Worm (Caenorhabditis elegans) whole organism, young adult: ENCODE data around the gene fmo-4.

Experiments
- B0261.1 ChIP-seq: sonication (generic microtip); optimal IDR thresholded peaks from 2 replicates; lab custom pipeline; 2016; ENCODE audit warnings: mild to moderate bottlenecking, missing genetic modification characterization, moderate library complexity, missing compliant biosample characterization
- B0336.3 ChIP-seq: fragments of 200-800 bp; sonication (Bioruptor generic); IDR thresholded peaks from 2 replicates; pipeline ENCODE4 v1.3.6; 2022; ENCODE audit warnings: missing genetic modification characterization, missing compliant biosample characterization
- C06A6.2 ChIP-seq: fragments of 200-800 bp; sonication (Bioruptor generic); conservative IDR thresholded peaks from 2 replicates; pipeline ENCODE4 v1.3.6; 2022; ENCODE audit warnings: missing genetic modification characterization, missing compliant biosample characterization
- F10E7.11 ChIP-seq: sonication (generic microtip); optimal IDR thresholded peaks from 2 replicates; lab custom pipeline; 2017; ENCODE audit warnings: mild to moderate bottlenecking, missing genetic modification characterization, moderate library complexity, missing compliant biosample characterization
- F39B2.1 ChIP-seq: fragments of 200-800 bp; sonication (Bioruptor generic); IDR thresholded peaks from 2 replicates; pipeline ENCODE4 v1.3.6; 2022; ENCODE audit warnings: missing genetic modification reagents, missing genetic modification characterization, missing compliant biosample characterization
- F55B11.4 ChIP-seq: sonication (generic microtip); optimal IDR thresholded peaks from 2 replicates; lab custom pipeline; 2016; ENCODE audit warnings: missing compliant biosample characterization, missing genetic modification characterization, borderline replicate concordance; ENCODE audit not compliant: insufficient read depth
- K12H6.12 ChIP-seq: fragments of 200-800 bp; sonication (Bioruptor generic); optimal IDR thresholded peaks from 2 replicates; lab custom pipeline; 2018; ENCODE audit warnings: mild to moderate bottlenecking, missing genetic modification characterization, missing compliant biosample characterization
- T07F8.4 ChIP-seq: sonication (generic microtip); optimal IDR thresholded peaks from 2 replicates; lab custom pipeline; 2016; ENCODE audit warnings: mild to moderate bottlenecking, missing genetic modification characterization, moderate library complexity, missing compliant biosample characterization
- Y53F4B.3 ChIP-seq: fragments of 200-800 bp; sonication (Bioruptor generic); IDR thresholded peaks from 2 replicates; pipeline ENCODE4 v1.3.6; 2022; ENCODE audit warnings: missing genetic modification reagents, missing genetic modification characterization, missing compliant biosample characterization
- Y67H2A.10 ChIP-seq: fragments of 200-800 bp; sonication (Bioruptor generic); conservative IDR thresholded peaks from 2 replicates; pipeline ENCODE4 v1.3.6; 2022; ENCODE audit warnings: missing genetic modification reagents, missing genetic modification characterization, missing compliant biosample characterization
- Y79H2A.3 ChIP-seq: fragments of 200-800 bp; sonication (Bioruptor generic); conservative IDR thresholded peaks from 2 replicates; pipeline ENCODE4 v1.3.6; 2022; ENCODE audit warnings: missing genetic modification reagents, missing genetic modification characterization, missing compliant biosample characterization
- aptf-2 ChIP-seq: fragments of 200-800 bp; sonication (Bioruptor generic); conservative IDR thresholded peaks from 2 replicates; pipeline ENCODE4 v1.3.6; 2022; ENCODE audit warnings: missing genetic modification reagents, missing genetic modification characterization, missing compliant biosample characterization
- attf-3 ChIP-seq: fragments of 200-800 bp; sonication (Bioruptor generic); conservative IDR thresholded peaks from 2 replicates; pipeline ENCODE4 v1.3.6; 2022; ENCODE audit warnings: missing genetic modification reagents, missing genetic modification characterization, missing compliant biosample characterization
- attf-5 ChIP-seq: fragments of 200-800 bp; sonication (Bioruptor generic); optimal IDR thresholded peaks from 2 replicates; lab custom pipeline; 2018; ENCODE audit warnings: mild to moderate bottlenecking, missing genetic modification characterization, missing compliant biosample characterization
- attf-6 ChIP-seq: fragments of 200-800 bp; sonication (Bioruptor generic); IDR thresholded peaks from 2 replicates; pipeline ENCODE4 v1.3.6; 2022; ENCODE audit warnings: missing genetic modification reagents, missing genetic modification characterization, missing compliant biosample characterization
- bed-1 ChIP-seq: fragments of 200-800 bp; sonication (Bioruptor generic); IDR thresholded peaks from 2 replicates; pipeline ENCODE4 v1.3.6; 2022; ENCODE audit warnings: missing genetic modification reagents, missing genetic modification characterization, missing compliant biosample characterization
- ccch-3 ChIP-seq: fragments of 200-800 bp; sonication (Bioruptor generic); optimal IDR thresholded peaks from 2 replicates; lab custom pipeline; 2018; ENCODE audit warnings: mild to moderate bottlenecking, missing genetic modification characterization, missing compliant biosample characterization
- cebp-1 ChIP-seq, 2 experiments: fragments of 200-800 bp in 1 of 2; sonication (Bioruptor generic) in 1 of 2; sonication (generic microtip) in 1 of 2; IDR thresholded peaks in 1 of 2; optimal IDR thresholded peaks in 1 of 2; 2 replicates each; pipeline versions ENCODE4 v1.3.6 to Lab custom; 2017 to 2022; ENCODE audit warnings: missing compliant biosample characterization in 2 of 2, missing genetic modification characterization in 2 of 2, mild to moderate bottlenecking in 1 of 2, missing genetic modification reagents in 1 of 2, moderate library complexity in 1 of 2
- ceh-91 ChIP-seq: fragments of 200-800 bp; sonication (Bioruptor generic); IDR thresholded peaks from 2 replicates; pipeline ENCODE4 v1.3.6; 2022; ENCODE audit warnings: missing genetic modification reagents, missing genetic modification characterization, missing compliant biosample characterization
- dpl-1 ChIP-seq: fragments of 150-350 bp; optimal IDR thresholded peaks from 2 replicates; lab custom pipeline; 2014; ENCODE audit warnings: missing biosample characterization, missing genetic modification reagents, missing genetic modification characterization
- egl-18 ChIP-seq: fragments of 200-800 bp; sonication (Bioruptor generic); IDR thresholded peaks from 2 replicates; pipeline ENCODE4 v1.3.6; 2022; ENCODE audit warnings: missing genetic modification reagents, missing genetic modification characterization, missing compliant biosample characterization
- ets-4 ChIP-seq: fragments of 200-800 bp; sonication (Bioruptor generic); optimal IDR thresholded peaks from 2 replicates; lab custom pipeline; 2018; ENCODE audit warnings: mild to moderate bottlenecking, missing genetic modification characterization, missing compliant biosample characterization
- gei-17 ChIP-seq: fragments of 200-800 bp; sonication (Bioruptor generic); optimal IDR thresholded peaks from 2 replicates; lab custom pipeline; 2018; ENCODE audit warnings: mild to moderate bottlenecking, missing genetic modification characterization, missing compliant biosample characterization
- hlh-26 ChIP-seq: fragments of 200-800 bp; sonication (Bioruptor generic); conservative IDR thresholded peaks from 2 replicates; pipeline ENCODE4 v1.3.6; 2022; ENCODE audit warnings: missing genetic modification reagents, missing genetic modification characterization, missing compliant biosample characterization
- hrde-1 ChIP-seq: sonication (generic microtip); optimal IDR thresholded peaks from 2 replicates; lab custom pipeline; 2016; ENCODE audit warnings: missing genetic modification characterization, mild to moderate bottlenecking, missing compliant biosample characterization, moderate library complexity, missing genotype, missing genetic modification reagents, borderline replicate concordance
- hsf-1 ChIP-seq: fragments of 200-800 bp; sonication (Bioruptor generic); IDR thresholded peaks from 2 replicates; pipeline ENCODE4 v1.3.6; 2022; ENCODE audit warnings: missing genetic modification reagents, missing genetic modification characterization, missing compliant biosample characterization
- lag-1 ChIP-seq: fragments of 200-800 bp; sonication (Bioruptor generic); IDR thresholded peaks from 2 replicates; pipeline ENCODE4 v1.3.6; 2022; ENCODE audit warnings: missing genetic modification reagents, missing genetic modification characterization, missing compliant biosample characterization
- lin-35 ChIP-seq, 3 experiments: fragments of 150-350 bp in 2 of 3; sonication (generic microtip) in 1 of 3; optimal IDR thresholded peaks; 2 replicates each; lab custom pipeline; 2014 to 2018; ENCODE audit warnings: missing biosample characterization in 3 of 3, missing genetic modification characterization in 3 of 3, missing genetic modification reagents in 3 of 3
- lsl-1 ChIP-seq: fragments of 200-800 bp; sonication (Bioruptor generic); optimal IDR thresholded peaks from 2 replicates; lab custom pipeline; 2018; ENCODE audit warnings: mild to moderate bottlenecking, missing genetic modification characterization, moderate library complexity, missing compliant biosample characterization
- madf-6 ChIP-seq: fragments of 200-800 bp; sonication (Bioruptor generic); IDR thresholded peaks from 2 replicates; pipeline ENCODE4 v1.3.6; 2022; ENCODE audit warnings: missing genetic modification reagents, missing genetic modification characterization, missing compliant biosample characterization
- mcd-1 ChIP-seq: fragments of 200-800 bp; sonication (Bioruptor generic); IDR thresholded peaks from 2 replicates; pipeline ENCODE4 v1.3.6; 2022; ENCODE audit warnings: missing genetic modification reagents, missing genetic modification characterization, missing compliant biosample characterization
- mel-28 ChIP-seq: sonication (generic microtip); optimal IDR thresholded peaks from 2 replicates; lab custom pipeline; 2016; ENCODE audit warnings: borderline replicate concordance, mild to moderate bottlenecking, missing genetic modification characterization, missing compliant biosample characterization
- nfya-1 ChIP-seq: sonication (generic microtip); optimal IDR thresholded peaks from 2 replicates; lab custom pipeline; 2017; ENCODE audit warnings: antibody characterized with exemption, missing compliant biosample characterization, missing genetic modification characterization, borderline replicate concordance; ENCODE audit not compliant: insufficient read depth
- nhr-80 ChIP-seq: sonication (generic microtip); optimal IDR thresholded peaks from 2 replicates; lab custom pipeline; 2016; ENCODE audit warnings: missing genetic modification characterization, missing compliant biosample characterization
- pha-4 ChIP-seq: fragments of 150-350 bp; sonication (generic microtip); optimal IDR thresholded peaks from 2 replicates; lab custom pipeline; 2014; ENCODE audit warnings: missing biosample characterization, missing genetic modification reagents, missing genetic modification characterization
- rec-8 ChIP-seq, 2 experiments: sonication (generic microtip); optimal IDR thresholded peaks; 2 replicates each; lab custom pipeline; 2016; ENCODE audit warnings: mild to moderate bottlenecking in 2 of 2, missing genetic modification characterization in 2 of 2, missing genetic modification reagents in 2 of 2, missing genotype in 2 of 2, missing biosample characterization in 1 of 2, missing compliant biosample characterization in 1 of 2, moderate library complexity in 1 of 2
- sea-2 ChIP-seq: fragments of 200-800 bp; sonication (Bioruptor generic); IDR thresholded peaks from 2 replicates; pipeline ENCODE4 v1.3.6; 2022; ENCODE audit warnings: missing genetic modification characterization, missing compliant biosample characterization
- unc-130 ChIP-seq: sonication (generic microtip); optimal IDR thresholded peaks from 2 replicates; lab custom pipeline; 2016; ENCODE audit warnings: missing genetic modification reagents, missing genetic modification characterization, missing compliant biosample characterization
- zfh-2 ChIP-seq: fragments of 200-800 bp; sonication (Bioruptor generic); conservative IDR thresholded peaks from 2 replicates; pipeline ENCODE4 v1.3.6; 2022; ENCODE audit warnings: missing genetic modification reagents, missing genetic modification characterization, missing compliant biosample characterization
- ztf-25 ChIP-seq: fragments of 200-800 bp; sonication (Bioruptor generic); IDR thresholded peaks from 2 replicates; pipeline ENCODE4 v1.3.6; 2022; ENCODE audit warnings: missing genetic modification reagents, missing genetic modification characterization, missing compliant biosample characterization
- ztf-28 ChIP-seq: fragments of 200-800 bp; sonication (Bioruptor generic); IDR thresholded peaks from 2 replicates; pipeline ENCODE4 v1.3.6; 2022; ENCODE audit warnings: missing genetic modification reagents, missing genetic modification characterization, missing compliant biosample characterization

Gene fmo-4

DNA sequence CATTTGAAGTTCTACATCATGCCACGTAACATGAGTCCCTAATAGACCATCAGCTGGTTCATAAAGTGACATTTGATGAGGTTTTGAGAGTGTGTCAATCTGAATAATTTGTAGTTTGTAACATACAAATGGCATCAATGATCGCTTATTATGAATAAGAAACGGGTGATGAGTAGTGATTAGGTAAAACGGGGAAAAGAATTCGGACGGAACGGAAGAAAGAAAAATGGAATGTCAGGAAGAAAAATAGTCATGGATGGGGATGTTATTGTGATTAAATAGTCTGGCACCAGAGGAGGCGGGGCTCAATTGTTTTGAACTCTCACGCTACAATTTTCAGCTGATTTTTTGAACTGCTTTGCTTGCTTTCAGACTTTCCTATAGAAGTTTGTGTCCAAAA, 27.6 kb upstream of the fmo-4 start, which contains the start of gene H37A05.2:
H37A05.2 (minus strand) TSS at position 101 of the 400 bp plus-strand sequence.
- TF ChIP-seq C06A6.2 = no peak
- no peak for TF ChIP-seq aptf-2
- no peak for TF ChIP-seq pha-4
- TF ChIP-seq unc-130 (GFP tag; lab: Kevin White, UChicago) = no peak
- no peak for TF ChIP-seq nfya-1 (tag; lab: Kevin White, UChicago)
- TF ChIP-seq zfh-2 = no peak
- no peak for TF ChIP-seq ccch-3 (GFP tag; lab: Kevin White, UChicago)
- TF ChIP-seq K12H6.12 (tag; lab: Kevin White, UChicago) = no peak
- no peak for TF ChIP-seq attf-5 (GFP tag; lab: Kevin White, UChicago)
- TF ChIP-seq Y67H2A.10 (GFP tag; lab: Robert Waterston, UW) = no peak
- no peak for TF ChIP-seq F10E7.11 (tag; lab: Kevin White, UChicago)
- TF ChIP-seq F39B2.1 (GFP tag; lab: Robert Waterston, UW) = no peak
- no peak for TF ChIP-seq dpl-1 (GFP tag; lab: Kevin White, UChicago)
- no peak for TF ChIP-seq ztf-25 (GFP tag; lab: Robert Waterston, UW)
- no peak for TF ChIP-seq lsl-1 (GFP tag; lab: Kevin White, UChicago)

DNA sequence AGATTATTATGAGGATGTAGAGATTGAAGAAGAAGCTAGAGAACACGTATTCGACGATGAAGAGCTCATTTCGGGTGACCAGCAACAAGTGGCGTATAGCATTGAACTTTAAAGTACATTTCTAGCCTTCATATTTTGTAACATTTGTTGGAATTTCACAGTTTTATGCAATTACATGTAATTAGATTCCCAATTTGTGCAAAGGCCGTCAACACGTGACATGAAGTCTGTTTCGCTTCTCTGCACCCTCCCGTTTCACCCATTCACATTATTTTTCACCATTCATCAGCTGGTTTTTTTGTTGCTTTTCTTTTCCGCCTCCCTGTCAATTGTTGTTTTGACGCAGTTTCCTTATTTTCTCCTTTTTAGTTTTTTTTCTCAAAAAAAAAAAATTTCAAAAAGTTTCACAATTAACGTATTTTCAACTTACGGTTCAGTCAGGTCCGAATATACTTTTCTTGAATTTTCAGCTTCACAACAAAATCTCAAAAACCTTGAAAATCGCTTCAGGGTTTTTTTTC, 20.7 kb upstream of the fmo-4 start, which contains the start of gene sde-2:
sde-2 (plus strand) TSS at position 471 of the 521 bp plus-strand sequence.
- no peak for TF ChIP-seq cebp-1 (GFP tag; IDR thresholded peaks at IDR 0.05; lab: Robert Waterston, UW)
- TF ChIP-seq cebp-1 (tag; optimal IDR thresholded peaks at IDR 0.05; lab: Kevin White, UChicago) = peak; percentile 7
- TF ChIP-seq rec-8 (tag; optimal IDR thresholded peaks at IDR 0.05; lab: Kevin White, UChicago) = no peak

DNA sequence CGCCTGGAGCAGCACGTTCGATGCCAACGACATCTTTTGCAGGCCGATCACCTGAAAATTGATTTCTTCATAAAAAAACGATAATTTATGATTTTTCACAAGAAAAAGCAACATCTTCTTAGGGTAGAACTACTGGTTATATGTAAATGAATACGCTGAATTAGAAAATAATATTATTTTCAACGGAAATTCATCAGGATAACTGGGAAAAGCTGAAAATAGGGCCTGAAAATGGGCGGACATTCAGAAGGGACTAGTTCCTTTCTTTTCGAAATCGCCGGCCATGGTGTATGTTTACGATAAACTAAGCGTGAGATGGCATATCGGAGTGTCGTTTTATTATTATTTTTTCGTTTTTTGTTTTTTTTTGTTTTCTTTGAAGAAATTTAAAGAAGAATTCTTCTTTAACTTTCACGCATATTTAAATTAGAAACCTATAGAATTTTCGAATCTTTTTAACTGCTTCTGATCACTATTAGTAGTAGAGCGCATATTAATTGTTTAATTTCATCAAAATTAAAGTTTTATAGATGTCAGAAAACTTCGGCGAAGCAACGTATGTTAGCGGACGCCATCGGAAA, 19.1 kb upstream of the fmo-4 start, which contains the start of the genes nduv-2 and F53F4.12:
nduv-2 (minus strand) TSS at position 51 of the 581 bp plus-strand sequence.
F53F4.12 (plus strand) TSS at position 531 of the 581 bp plus-strand sequence.
- no peak for TF ChIP-seq attf-5 (GFP tag; lab: Kevin White, UChicago)
- TF ChIP-seq bed-1 (GFP tag; lab: Robert Waterston, UW) = no peak
- no peak for TF ChIP-seq T07F8.4 (tag; lab: Kevin White, UChicago)
- peak; percentile 88 for TF ChIP-seq attf-3 (GFP tag; lab: Robert Waterston, UW)

DNA sequence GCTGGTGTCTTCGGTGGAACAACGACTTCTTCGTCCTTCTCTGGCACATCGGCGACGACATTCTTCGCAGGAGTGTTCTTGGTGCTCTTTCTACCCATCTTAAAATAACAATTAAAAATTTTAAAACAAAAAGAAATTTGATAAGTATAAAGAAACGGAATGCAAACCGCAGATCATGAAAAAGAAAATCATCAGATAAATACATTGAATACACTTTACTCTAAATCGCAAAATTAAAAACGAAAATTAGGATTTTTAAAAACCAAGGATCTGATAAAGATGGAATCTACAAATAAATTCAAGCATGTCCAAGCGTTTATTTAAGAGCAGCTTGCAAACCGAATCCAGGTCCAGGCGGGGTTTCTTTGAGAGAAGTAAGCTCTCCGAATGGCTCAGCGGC, 17.9 kb upstream of the fmo-4 start, which contains the start of gene F53F4.11:
F53F4.11 (minus strand) TSS at position 101 of the 400 bp plus-strand sequence.
- TF ChIP-seq attf-6 = 0 out of 2 replicates have a peak, but pooled peaks have one; percentile 34
- peak; percentile 50 for TF ChIP-seq madf-6 (GFP tag; lab: Robert Waterston, UW)
- no peak for TF ChIP-seq gei-17
- TF ChIP-seq B0336.3 = no peak; the same call in 1 of the 2 replicates
- TF ChIP-seq ztf-28 = no peak
- no peak for TF ChIP-seq rec-8 (tag; optimal IDR thresholded peaks at IDR 0.05; lab: Kevin White, UChicago)
- TF ChIP-seq mcd-1 (GFP tag; lab: Robert Waterston, UW) = no peak
- TF ChIP-seq Y79H2A.3 (GFP tag; lab: Robert Waterston, UW) = no peak
- no peak for TF ChIP-seq lag-1
- no peak for TF ChIP-seq F55B11.4 (tag; lab: Kevin White, UChicago)
- no peak for TF ChIP-seq Y53F4B.3 (GFP tag; lab: Robert Waterston, UW)
- TF ChIP-seq lin-35 (GFP tag; optimal IDR thresholded peaks at IDR 0.05; lab: Kevin White, UChicago) = no peak
- TF ChIP-seq nhr-80 = no peak
- no peak for TF ChIP-seq ceh-91 (GFP tag; lab: Robert Waterston, UW)
- TF ChIP-seq mel-28 (tag; lab: Kevin White, UChicago) = no peak
- TF ChIP-seq egl-18 (GFP tag; lab: Robert Waterston, UW) = no peak
- TF ChIP-seq ztf-25 (GFP tag; lab: Robert Waterston, UW) = no peak
- no peak for TF ChIP-seq aptf-2
- TF ChIP-seq hrde-1 (tag; lab: Kevin White, UChicago) = no peak
- TF ChIP-seq hlh-26 = no peak
- TF ChIP-seq B0261.1 (tag; lab: Kevin White, UChicago) = no peak
- TF ChIP-seq ets-4 (GFP tag; lab: Kevin White, UChicago) = no peak
- no peak for TF ChIP-seq sea-2 (GFP tag; lab: Robert Waterston, UW)
- peak; percentile 49; the same call in 1 of the 2 replicates for TF ChIP-seq hsf-1 (GFP tag; lab: Robert Waterston, UW)
